Fruit fly (Drosophila melanogaster) whole organism, prepupa: ENCODE measurements around the gene Pp1-Y2.

Experiments
- CG31627 ChIP-seq: fragments of 200-800 bp; sonication (Bioruptor generic); optimal IDR thresholded peaks from 3 replicates; lab custom pipeline; 2016; ENCODE audit warnings: missing biosample characterization, missing genetic modification characterization
- CG32006 ChIP-seq: fragments of 200-800 bp; sonication (Bioruptor generic); optimal IDR thresholded peaks from 3 replicates; lab custom pipeline; 2017; ENCODE audit warnings: missing biosample characterization, mild to moderate bottlenecking, missing genetic modification characterization
- CG6276 ChIP-seq: fragments of 200-800 bp; sonication (Bioruptor generic); optimal IDR thresholded peaks from 2 replicates; lab custom pipeline; 2017; ENCODE audit warnings: missing biosample characterization, mild to moderate bottlenecking, missing genetic modification characterization
- CG6792 ChIP-seq: fragments of 200-800 bp; sonication (Bioruptor generic); optimal IDR thresholded peaks from 3 replicates; lab custom pipeline; 2016; ENCODE audit warnings: missing biosample characterization, missing genetic modification characterization
- CG7368 ChIP-seq: fragments of 200-800 bp; sonication (Bioruptor generic); optimal IDR thresholded peaks from 3 replicates; lab custom pipeline; 2016; ENCODE audit warnings: missing biosample characterization, missing genetic modification characterization
- CG8632 ChIP-seq: fragments of 200-800 bp; sonication (Bioruptor generic); optimal IDR thresholded peaks from 3 replicates; lab custom pipeline; 2016; ENCODE audit warnings: missing biosample characterization, missing genetic modification characterization
- CG9139 ChIP-seq: fragments of 200-800 bp; sonication (Bioruptor generic); optimal IDR thresholded peaks from 3 replicates; lab custom pipeline; 2017; ENCODE audit warnings: missing biosample characterization, mild to moderate bottlenecking, missing genetic modification characterization
- Gug ChIP-seq: fragments of 200-800 bp; sonication (Bioruptor generic); IDR thresholded peaks from 2 replicates; pipeline ENCODE4 v1.3.6; 2022; ENCODE audit warnings: missing biosample characterization, missing genetic modification characterization
- Hr4 ChIP-seq: fragments of 200-800 bp; sonication (Bioruptor generic); optimal IDR thresholded peaks from 3 replicates; lab custom pipeline; 2016; ENCODE audit warnings: missing biosample characterization, missing genetic modification characterization
- dsx ChIP-seq: fragments of 200-800 bp; optimal IDR thresholded peaks from 3 replicates; lab custom pipeline; 2019; ENCODE audit warnings: missing biosample characterization, mild to moderate bottlenecking, missing genetic modification characterization, moderate library complexity; ENCODE audit not compliant: poor library complexity, severe bottlenecking
- eg ChIP-seq: fragments of 200-800 bp; sonication (Bioruptor generic); IDR thresholded peaks from 3 replicates; pipeline ENCODE4 v1.3.6; 2022; ENCODE audit warnings: missing biosample characterization, missing genetic modification characterization
- fkh ChIP-seq: fragments of 200-800 bp; sonication (Bioruptor generic); optimal IDR thresholded peaks from 3 replicates; lab custom pipeline; 2017; ENCODE audit warnings: missing biosample characterization, mild to moderate bottlenecking, missing genetic modification characterization, moderate library complexity
- vri ChIP-seq: fragments of 200-800 bp; sonication (Bioruptor generic); optimal IDR thresholded peaks from 3 replicates; lab custom pipeline; 2016; ENCODE audit warnings: missing biosample characterization, mild to moderate bottlenecking, missing genetic modification characterization

Pp1-Y2 gene

dm6 chrY:3540622-3541021 is at the start of gene Pp1-Y2:
TSS of gene Pp1-Y2 (minus strand) at chrY:3540722.
- no peak for TF ChIP-seq Gug
- TF ChIP-seq CG8632 (GFP tag; lab: Kevin White, UChicago) = no peak
- TF ChIP-seq CG31627 = no peak
- no peak for TF ChIP-seq fkh (GFP tag; lab: Kevin White, UChicago)
- TF ChIP-seq CG6792 (GFP tag; lab: Kevin White, UChicago) = no peak
- no peak for TF ChIP-seq CG32006 (GFP tag; lab: Kevin White, UChicago)
- TF ChIP-seq dsx (GFP tag; lab: Kevin White, UChicago) = no peak
- no peak for TF ChIP-seq eg
- no peak for TF ChIP-seq CG6276 (GFP tag; lab: Kevin White, UChicago)

- TF ChIP-seq CG9139 (GFP tag; lab: Kevin White, UChicago) (no peak), Hr4 (GFP tag; lab: Kevin White, UChicago) (no peak), eg (no peak), vri (GFP tag; lab: Kevin White, UChicago) (no peak), dsx (GFP tag; lab: Kevin White, UChicago) (no peak), CG7368 (GFP tag; lab: Kevin White, UChicago) (no peak), fkh (GFP tag; lab: Kevin White, UChicago) (no peak)
These were observed 20.9 kb upstream of the Pp1-Y2 start, which contains the start of gene ORY for dm6 chrY:3561445-3561844. TSS of gene ORY (plus strand) at chrY:3561745.
